Fruit fly (Drosophila melanogaster) Kc167 (cell line): Measurements from ENCODE around the gene ec.

Experiments
- Myc ChIP-seq: fragments of >200 bp; optimal IDR thresholded peaks from 2 replicates; lab custom pipeline; 2017; ENCODE audit warnings: missing external identifiers
- h ChIP-seq: fragments of >200 bp; optimal IDR thresholded peaks from 3 replicates; lab custom pipeline; 2018; ENCODE audit warnings: missing external identifiers
- insv ChIP-seq: fragments of >200 bp; optimal IDR thresholded peaks from 3 replicates; lab custom pipeline; 2018; ENCODE audit warnings: missing external identifiers
- psq ChIP-seq: fragments of >200 bp; optimal IDR thresholded peaks from 2 replicates; lab custom pipeline; 2017; ENCODE audit warnings: missing external identifiers
- ttk ChIP-seq: sonication (Bioruptor generic); optimal IDR thresholded peaks from 2 replicates; lab custom pipeline; 2017; ENCODE audit warnings: missing external identifiers

- no peak for TF ChIP-seq ttk (lab: Kevin White, UChicago)
- TF ChIP-seq insv (lab: Kevin White, UChicago): no peak
- no peak for TF ChIP-seq Myc (lab: Kevin White, UChicago)
- TF ChIP-seq h (lab: Kevin White, UChicago): no peak
- TF ChIP-seq psq (lab: Kevin White, UChicago): no peak
These were observed 76.2 kb downstream of the ec start for dm6 chrX:3887606-3888216.
